Worm (Caenorhabditis elegans) whole organism, mixed stage, embryonic: ENCODE measurements around the gene C30H6.12.

Experiments
- M03D4.4 ChIP-seq: sonication (generic microtip); optimal IDR thresholded peaks from 2 replicates; lab custom pipeline; 2017; ENCODE audit warnings: mild to moderate bottlenecking, missing genetic modification characterization, missing compliant biosample characterization
- bed-3 ChIP-seq: fragments of 200-800 bp; sonication (Bioruptor generic); optimal IDR thresholded peaks from 3 replicates; lab custom pipeline; 2018; ENCODE audit warnings: mild to moderate bottlenecking, missing genetic modification characterization, moderate library complexity, missing compliant biosample characterization
- blmp-1 ChIP-seq: fragments of 150-350 bp; optimal IDR thresholded peaks from 2 replicates; lab custom pipeline; 2014; ENCODE audit warnings: missing biosample characterization, missing genetic modification characterization
- ceh-39 ChIP-seq: fragments of 150-350 bp; optimal IDR thresholded peaks from 2 replicates; lab custom pipeline; 2014; ENCODE audit warnings: missing biosample characterization, missing genetic modification characterization
- ceh-43 ChIP-seq: fragments of 200-800 bp; sonication (Bioruptor generic); optimal IDR thresholded peaks from 2 replicates; lab custom pipeline; 2018; ENCODE audit warnings: mild to moderate bottlenecking, missing genetic modification characterization, moderate library complexity, missing compliant biosample characterization
- ces-1 ChIP-seq: fragments of 150-350 bp; optimal IDR thresholded peaks from 2 replicates; lab custom pipeline; 2014; ENCODE audit warnings: missing biosample characterization, missing genetic modification reagents, missing genetic modification characterization
- cnd-1 ChIP-seq: fragments of 200-800 bp; sonication (Bioruptor generic); optimal IDR thresholded peaks from 2 replicates; lab custom pipeline; 2018; ENCODE audit warnings: mild to moderate bottlenecking, missing genetic modification characterization, missing compliant biosample characterization
- drap-1 ChIP-seq: fragments of 200-800 bp; sonication (Bioruptor generic); optimal IDR thresholded peaks from 3 replicates; lab custom pipeline; 2018; ENCODE audit warnings: mild to moderate bottlenecking, missing genetic modification characterization, missing compliant biosample characterization
- elt-1 ChIP-seq: sonication (generic microtip); optimal IDR thresholded peaks from 2 replicates; lab custom pipeline; 2017; ENCODE audit warnings: missing genetic modification characterization, mild to moderate bottlenecking, missing compliant biosample characterization, antibody characterized with exemption, moderate library complexity, borderline replicate concordance; ENCODE audit not compliant: insufficient read depth
- elt-3 ChIP-seq: fragments of 150-350 bp; optimal IDR thresholded peaks from 2 replicates; lab custom pipeline; 2014; ENCODE audit warnings: missing biosample characterization, missing genetic modification characterization
- flh-1 ChIP-seq: fragments of 200-800 bp; sonication (Bioruptor generic); optimal IDR thresholded peaks from 2 replicates; lab custom pipeline; 2018; ENCODE audit warnings: mild to moderate bottlenecking, missing genetic modification characterization, moderate library complexity, missing compliant biosample characterization
- hlh-1 ChIP-seq: fragments of 150-350 bp; optimal IDR thresholded peaks from 2 replicates; lab custom pipeline; 2014; ENCODE audit warnings: missing biosample characterization, missing genetic modification reagents, missing genetic modification characterization
- lin-32 ChIP-seq: fragments of 200-800 bp; sonication (Bioruptor generic); optimal IDR thresholded peaks from 2 replicates; lab custom pipeline; 2018; ENCODE audit warnings: mild to moderate bottlenecking, missing genetic modification characterization, missing compliant biosample characterization
- lsy-2 ChIP-seq: fragments of 150-350 bp; optimal IDR thresholded peaks from 2 replicates; lab custom pipeline; 2014; ENCODE audit warnings: missing biosample characterization, missing genetic modification characterization
- mab-5 ChIP-seq: fragments of 150-350 bp; optimal IDR thresholded peaks from 2 replicates; lab custom pipeline; 2014; ENCODE audit warnings: missing biosample characterization, missing genetic modification characterization
- mep-1 ChIP-seq: fragments of 150-350 bp; optimal IDR thresholded peaks from 2 replicates; lab custom pipeline; 2017; ENCODE audit warnings: missing biosample characterization, missing genetic modification reagents, missing genetic modification characterization, inconsistent platforms
- mls-2 ChIP-seq: sonication (generic microtip); optimal IDR thresholded peaks from 2 replicates; lab custom pipeline; 2016; ENCODE audit warnings: mild to moderate bottlenecking, missing genetic modification characterization, moderate library complexity, missing compliant biosample characterization
- nhr-12 ChIP-seq: fragments of 150-350 bp; optimal IDR thresholded peaks from 2 replicates; lab custom pipeline; 2014; ENCODE audit warnings: missing biosample characterization, missing genetic modification characterization
- nhr-2 ChIP-seq: fragments of 150-350 bp; optimal IDR thresholded peaks from 2 replicates; lab custom pipeline; 2014; ENCODE audit warnings: missing biosample characterization, missing genetic modification characterization
- nhr-28 ChIP-seq: fragments of 150-350 bp; optimal IDR thresholded peaks from 2 replicates; lab custom pipeline; 2014; ENCODE audit warnings: missing biosample characterization, missing genetic modification characterization
- pha-4 ChIP-seq: fragments of 150-350 bp; optimal IDR thresholded peaks from 2 replicates; lab custom pipeline; 2018; ENCODE audit warnings: missing biosample characterization, missing genetic modification reagents, missing genetic modification characterization
- sem-2 ChIP-seq: fragments of 200-800 bp; sonication (Bioruptor generic); optimal IDR thresholded peaks from 2 replicates; lab custom pipeline; 2018; ENCODE audit warnings: mild to moderate bottlenecking, missing genetic modification characterization, missing compliant biosample characterization
- tbx-8 ChIP-seq: fragments of 200-800 bp; sonication (Bioruptor generic); optimal IDR thresholded peaks from 2 replicates; lab custom pipeline; 2018; ENCODE audit warnings: mild to moderate bottlenecking, missing genetic modification characterization, moderate library complexity, missing compliant biosample characterization
- unc-120 ChIP-seq: sonication (generic microtip); optimal IDR thresholded peaks from 2 replicates; lab custom pipeline; 2017; ENCODE audit warnings: missing genetic modification characterization, missing compliant biosample characterization; ENCODE audit not compliant: poor library complexity, severe bottlenecking
- unc-39 ChIP-seq: fragments of 150-350 bp; optimal IDR thresholded peaks from 2 replicates; lab custom pipeline; 2014; ENCODE audit warnings: missing biosample characterization, missing genetic modification characterization
- unc-62 ChIP-seq: fragments of 150-350 bp; optimal IDR thresholded peaks from 2 replicates; lab custom pipeline; 2014; ENCODE audit warnings: missing biosample characterization, missing genetic modification reagents, missing genetic modification characterization
- zip-8 ChIP-seq: fragments of 150-350 bp; optimal IDR thresholded peaks from 2 replicates; lab custom pipeline; 2014; ENCODE audit warnings: missing biosample characterization, missing genetic modification characterization
- ztf-11 ChIP-seq: fragments of 150-350 bp; optimal IDR thresholded peaks from 2 replicates; lab custom pipeline; 2014; ENCODE audit warnings: missing biosample characterization, missing genetic modification characterization

Gene C30H6.12

DNA sequence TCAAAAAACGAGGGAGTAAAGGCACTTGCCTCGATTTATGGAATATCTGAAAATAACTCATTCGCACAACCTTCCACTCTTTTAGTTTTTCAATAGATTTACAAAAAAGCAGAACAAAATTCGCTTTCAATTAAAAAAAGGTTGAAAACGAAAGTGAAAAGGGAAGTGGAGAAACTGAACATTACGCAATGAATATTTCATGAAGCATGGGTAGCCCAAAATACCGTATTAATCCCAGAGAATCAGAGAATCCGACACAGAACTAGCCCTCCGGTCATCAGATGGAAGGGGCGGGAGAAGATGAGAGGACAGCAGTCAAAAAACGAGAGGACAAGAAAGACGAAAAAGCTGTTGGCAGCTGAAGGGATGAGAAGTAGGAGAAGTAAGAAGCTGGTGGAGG lies 11.7 kb upstream of the C30H6.12 start, which contains the start of gene C30H6.5:
Gene C30H6.5 (plus strand): TSS at position 301 of the 400 bp plus-strand sequence.
- TF ChIP-seq zip-8 (tag; lab: Kevin White, UChicago) (peak; percentile 7), ces-1 (GFP tag; lab: Kevin White, UChicago) (no peak)

DNA sequence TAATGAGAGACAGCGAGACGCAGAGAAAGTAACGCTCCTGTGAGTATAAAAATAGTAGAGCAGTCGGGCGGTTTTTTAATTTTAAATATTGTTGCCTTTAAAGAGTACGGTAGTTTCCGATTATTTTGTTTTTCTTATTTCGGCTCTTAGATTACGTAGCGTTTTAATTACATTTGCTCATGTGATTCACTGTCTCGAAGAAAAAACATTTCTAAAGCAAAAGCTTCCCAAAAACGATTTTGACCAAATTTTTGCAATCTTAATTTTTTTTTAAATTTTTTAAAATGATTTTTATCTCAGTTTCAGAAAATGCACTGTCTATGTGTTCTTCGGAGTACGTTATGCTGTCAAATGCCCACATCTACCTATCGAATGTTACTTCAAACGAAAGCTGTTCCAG lies 7.0 kb upstream of the C30H6.12 start, which contains the start of gene haf-1:
Gene haf-1 (plus strand): TSS at position 301 of the 400 bp plus-strand sequence.
- TF ChIP-seq elt-3 (no peak), lsy-2 (tag; lab: Kevin White, UChicago) (no peak), unc-39 (tag; lab: Kevin White, UChicago) (no peak), lin-32 (GFP tag; lab: Kevin White, UChicago) (no peak), blmp-1 (tag; lab: Kevin White, UChicago) (no peak), ceh-39 (no peak), sem-2 (GFP tag; lab: Kevin White, UChicago) (no peak), zip-8 (tag; lab: Kevin White, UChicago) (no peak), unc-62 (GFP tag; lab: Kevin White, UChicago) (no peak), nhr-2 (tag; lab: Kevin White, UChicago) (no peak), ceh-43 (GFP tag; lab: Kevin White, UChicago) (no peak), nhr-28 (tag; lab: Kevin White, UChicago) (no peak), ztf-11 (no peak), mls-2 (tag; lab: Kevin White, UChicago) (no peak)

DNA sequence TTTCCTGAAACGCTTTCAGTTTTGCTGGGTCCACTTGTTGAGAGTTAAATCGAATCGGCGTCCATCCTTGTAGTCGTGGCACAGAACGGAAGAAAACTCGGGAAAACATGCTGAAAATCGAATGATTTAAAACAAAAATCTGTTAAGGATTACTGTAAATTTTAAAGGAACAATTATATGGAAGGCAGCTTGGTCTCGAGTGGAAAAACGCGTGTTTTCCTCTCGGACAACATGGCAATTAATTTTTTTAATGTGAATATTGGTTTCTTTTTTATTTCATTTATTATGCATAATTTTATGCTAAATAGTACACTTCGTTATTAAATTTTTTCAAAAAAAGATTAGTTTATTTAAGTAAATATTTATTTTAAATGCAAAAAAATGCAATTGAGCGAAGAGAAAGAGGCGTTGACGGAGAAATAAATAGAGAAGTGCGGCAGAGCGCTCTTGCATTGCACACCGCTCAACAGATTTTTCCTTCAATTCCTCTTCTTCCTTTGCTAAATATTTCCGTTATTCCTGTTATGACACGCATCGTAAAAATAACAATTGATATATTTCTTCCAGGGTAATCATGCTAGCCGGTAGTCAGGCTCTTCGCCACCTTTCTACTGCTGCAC lies 3.0 kb upstream of the C30H6.12 start, which contains the start of the genes C30H6.9 and dlat-2:
Gene C30H6.9 (minus strand): TSS at position 110 of the 620 bp plus-strand sequence.
Gene dlat-2 (plus strand): TSS at position 566 of the 620 bp plus-strand sequence.
- peak; percentile 41 for TF ChIP-seq ces-1 (GFP tag; lab: Kevin White, UChicago)
- peak; percentile 38 for TF ChIP-seq pha-4 (tag; lab: Kevin White, UChicago)
- TF ChIP-seq mab-5 (tag; lab: Kevin White, UChicago), result no peak
- TF ChIP-seq mep-1 (tag; lab: Kevin White, UChicago), result peak; percentile 22
- peak; percentile 31 for TF ChIP-seq lsy-2 (tag; lab: Kevin White, UChicago)

DNA sequence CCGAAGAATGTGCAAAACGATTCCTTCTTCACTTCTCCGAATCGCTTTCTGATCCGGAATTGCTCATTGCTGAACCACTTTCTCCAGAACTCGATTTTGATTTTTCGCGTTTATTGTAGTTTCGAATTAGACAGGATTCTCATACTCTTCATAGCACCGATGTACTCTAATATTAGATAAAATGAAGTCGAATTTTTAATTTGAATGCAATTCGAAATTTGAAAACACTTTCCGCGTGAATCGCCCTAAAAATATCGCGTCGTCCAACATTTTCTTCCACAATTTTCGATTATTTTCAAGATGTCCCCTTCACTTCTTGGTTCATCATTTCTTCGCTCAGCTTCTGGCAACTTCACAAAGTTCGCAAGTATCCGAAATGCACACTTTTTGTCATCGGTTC lies 1.1 kb upstream of the C30H6.12 start, which contains the start of gene C30H6.8:
Gene C30H6.8 (plus strand): TSS at position 301 of the 400 bp plus-strand sequence.
- TF ChIP-seq M03D4.4 (tag; lab: Kevin White, UChicago), result no peak
- no peak for TF ChIP-seq nhr-28 (tag; lab: Kevin White, UChicago)
- TF ChIP-seq elt-3, result no peak
- no peak for TF ChIP-seq mep-1 (tag; lab: Kevin White, UChicago)
- TF ChIP-seq bed-3 (GFP tag; lab: Kevin White, UChicago), result no peak
- TF ChIP-seq mab-5 (tag; lab: Kevin White, UChicago), result no peak
- TF ChIP-seq nhr-12 (tag; lab: Kevin White, UChicago), result no peak
- no peak for TF ChIP-seq ceh-39
- no peak for TF ChIP-seq elt-1 (tag; lab: Kevin White, UChicago)
- TF ChIP-seq blmp-1 (tag; lab: Kevin White, UChicago), result no peak
- TF ChIP-seq tbx-8 (GFP tag; lab: Kevin White, UChicago), result no peak
- no peak for TF ChIP-seq unc-62 (GFP tag; lab: Kevin White, UChicago)
- TF ChIP-seq unc-120 (tag; lab: Kevin White, UChicago), result no peak
- no peak for TF ChIP-seq ztf-11
- no peak for TF ChIP-seq lin-32 (GFP tag; lab: Kevin White, UChicago)
- no peak for TF ChIP-seq pha-4 (tag; lab: Kevin White, UChicago)
- no peak for TF ChIP-seq sem-2 (GFP tag; lab: Kevin White, UChicago)
- no peak for TF ChIP-seq drap-1 (GFP tag; lab: Kevin White, UChicago)
- no peak for TF ChIP-seq flh-1 (GFP tag; lab: Kevin White, UChicago)
- no peak for TF ChIP-seq cnd-1 (tag; lab: Kevin White, UChicago)
- TF ChIP-seq, all 35 proteins: peak for 0

DNA sequence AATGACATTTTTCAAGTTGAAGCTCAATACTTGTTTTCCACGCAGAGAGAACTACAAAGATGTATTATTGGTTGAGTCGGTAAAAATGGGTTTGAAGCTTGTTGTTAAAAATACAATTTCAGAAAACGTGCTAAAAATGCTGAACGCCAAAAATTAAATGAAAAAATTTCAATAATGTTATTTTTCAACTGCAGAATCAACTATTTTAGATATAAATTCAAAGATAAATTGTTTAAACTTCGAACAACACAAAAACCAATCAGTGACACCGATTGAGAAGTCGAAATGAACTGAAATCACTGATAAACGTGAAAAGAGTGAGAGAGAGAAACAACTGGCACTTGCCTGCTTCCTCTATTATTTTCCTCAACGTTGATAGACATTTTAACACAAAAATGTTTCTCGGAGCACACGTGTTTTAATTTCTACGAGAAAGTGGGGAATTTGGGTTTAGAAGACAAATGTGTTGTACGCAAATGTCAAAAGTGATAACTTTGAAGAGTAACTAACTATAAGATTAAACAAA lies 4.4 kb downstream of the C30H6.12 start, which contains the start of gene T02D1.8:
Gene T02D1.8 (minus strand): TSS at position 51 of the 526 bp plus-strand sequence.
- TF ChIP-seq elt-3 (no peak), hlh-1 (tag; lab: Kevin White, UChicago) (peak; percentile 25)
